Worm (Caenorhabditis elegans) whole organism, young adult: Measurements from ENCODE around the gene old-1.

Experiments used
- B0336.3 ChIP-seq: fragments of 200-800 bp; sonication (Bioruptor generic); IDR thresholded peaks from 2 replicates; pipeline ENCODE4 v1.3.6; 2022; ENCODE audit warnings: missing genetic modification characterization, missing compliant biosample characterization
- C06A6.2 ChIP-seq: fragments of 200-800 bp; sonication (Bioruptor generic); conservative IDR thresholded peaks from 2 replicates; pipeline ENCODE4 v1.3.6; 2022; ENCODE audit warnings: missing genetic modification characterization, missing compliant biosample characterization
- F22D6.2 ChIP-seq: sonication (generic microtip); optimal IDR thresholded peaks from 2 replicates; lab custom pipeline; 2016; ENCODE audit warnings: mild to moderate bottlenecking, missing genetic modification characterization, missing compliant biosample characterization
- F37B4.10 ChIP-seq: fragments of 200-800 bp; sonication (Bioruptor generic); IDR thresholded peaks from 2 replicates; pipeline ENCODE4 v1.3.6; 2022; ENCODE audit warnings: missing genetic modification characterization, missing compliant biosample characterization
- F49E8.2 ChIP-seq: sonication (generic microtip); optimal IDR thresholded peaks from 3 replicates; lab custom pipeline; 2017; ENCODE audit warnings: missing genetic modification characterization, mild to moderate bottlenecking, missing compliant biosample characterization, antibody characterized with exemption, moderate library complexity; ENCODE audit not compliant: insufficient read depth
- F52B5.7 ChIP-seq: sonication (generic microtip); optimal IDR thresholded peaks from 2 replicates; lab custom pipeline; 2016; ENCODE audit warnings: mild to moderate bottlenecking, missing genetic modification characterization, missing compliant biosample characterization
- F57A8.1 ChIP-seq: fragments of 200-800 bp; sonication (Bioruptor generic); optimal IDR thresholded peaks from 2 replicates; lab custom pipeline; 2018; ENCODE audit warnings: mild to moderate bottlenecking, missing genetic modification characterization, moderate library complexity, missing compliant biosample characterization
- Y53G8AR.9 ChIP-seq: fragments of 200-800 bp; sonication (Bioruptor generic); conservative IDR thresholded peaks from 2 replicates; pipeline ENCODE4 v1.3.6; 2022; ENCODE audit warnings: missing genetic modification reagents, missing genetic modification characterization, missing compliant biosample characterization
- Y79H2A.3 ChIP-seq: fragments of 200-800 bp; sonication (Bioruptor generic); conservative IDR thresholded peaks from 2 replicates; pipeline ENCODE4 v1.3.6; 2022; ENCODE audit warnings: missing genetic modification reagents, missing genetic modification characterization, missing compliant biosample characterization
- atf-7 ChIP-seq: sonication (generic microtip); optimal IDR thresholded peaks from 2 replicates; lab custom pipeline; 2017; ENCODE audit warnings: mild to moderate bottlenecking, missing genetic modification characterization, missing compliant biosample characterization
- bed-1 ChIP-seq: fragments of 200-800 bp; sonication (Bioruptor generic); IDR thresholded peaks from 2 replicates; pipeline ENCODE4 v1.3.6; 2022; ENCODE audit warnings: missing genetic modification reagents, missing genetic modification characterization, missing compliant biosample characterization
- ccch-3 ChIP-seq: fragments of 200-800 bp; sonication (Bioruptor generic); optimal IDR thresholded peaks from 2 replicates; lab custom pipeline; 2018; ENCODE audit warnings: mild to moderate bottlenecking, missing genetic modification characterization, missing compliant biosample characterization
- cebp-1 ChIP-seq, 2 experiments: fragments of 200-800 bp in 1 of 2; sonication (Bioruptor generic) in 1 of 2; sonication (generic microtip) in 1 of 2; IDR thresholded peaks in 1 of 2; optimal IDR thresholded peaks in 1 of 2; 2 replicates each; pipeline versions ENCODE4 v1.3.6 to Lab custom; 2017 to 2022; ENCODE audit warnings: missing compliant biosample characterization in 2 of 2, missing genetic modification characterization in 2 of 2, mild to moderate bottlenecking in 1 of 2, missing genetic modification reagents in 1 of 2, moderate library complexity in 1 of 2
- cebp-2 ChIP-seq: fragments of 200-800 bp; sonication (Bioruptor generic); IDR thresholded peaks from 2 replicates; pipeline ENCODE4 v1.3.6; 2022; ENCODE audit warnings: missing genetic modification characterization, missing compliant biosample characterization
- ceh-100 ChIP-seq: fragments of 200-800 bp; sonication (Bioruptor generic); IDR thresholded peaks from 2 replicates; pipeline ENCODE4 v1.3.6; 2022; ENCODE audit warnings: missing genetic modification reagents, missing genetic modification characterization, missing compliant biosample characterization
- ceh-91 ChIP-seq: fragments of 200-800 bp; sonication (Bioruptor generic); IDR thresholded peaks from 2 replicates; pipeline ENCODE4 v1.3.6; 2022; ENCODE audit warnings: missing genetic modification reagents, missing genetic modification characterization, missing compliant biosample characterization
- die-1 ChIP-seq: sonication (generic microtip); optimal IDR thresholded peaks from 2 replicates; lab custom pipeline; 2016; ENCODE audit warnings: missing genotype, mild to moderate bottlenecking, missing genetic modification characterization, missing compliant biosample characterization
- ets-4 ChIP-seq: fragments of 200-800 bp; sonication (Bioruptor generic); optimal IDR thresholded peaks from 2 replicates; lab custom pipeline; 2018; ENCODE audit warnings: mild to moderate bottlenecking, missing genetic modification characterization, missing compliant biosample characterization
- hlh-12 ChIP-seq: sonication (generic microtip); optimal IDR thresholded peaks from 2 replicates; lab custom pipeline; 2016; ENCODE audit warnings: missing genetic modification characterization, missing compliant biosample characterization
- hlh-26 ChIP-seq: fragments of 200-800 bp; sonication (Bioruptor generic); conservative IDR thresholded peaks from 2 replicates; pipeline ENCODE4 v1.3.6; 2022; ENCODE audit warnings: missing genetic modification reagents, missing genetic modification characterization, missing compliant biosample characterization
- hrde-1 ChIP-seq: sonication (generic microtip); optimal IDR thresholded peaks from 2 replicates; lab custom pipeline; 2016; ENCODE audit warnings: missing genetic modification characterization, mild to moderate bottlenecking, missing compliant biosample characterization, moderate library complexity, missing genotype, missing genetic modification reagents, borderline replicate concordance
- hsf-1 ChIP-seq: fragments of 200-800 bp; sonication (Bioruptor generic); IDR thresholded peaks from 2 replicates; pipeline ENCODE4 v1.3.6; 2022; ENCODE audit warnings: missing genetic modification reagents, missing genetic modification characterization, missing compliant biosample characterization
- lin-40 ChIP-seq: sonication (generic microtip); optimal IDR thresholded peaks from 2 replicates; lab custom pipeline; 2016; ENCODE audit warnings: missing genetic modification characterization, mild to moderate bottlenecking, missing compliant biosample characterization, missing genotype, missing genetic modification reagents
- lin-54 ChIP-seq: fragments of 200-800 bp; sonication (Bioruptor generic); optimal IDR thresholded peaks from 2 replicates; lab custom pipeline; 2018; ENCODE audit warnings: mild to moderate bottlenecking, missing genetic modification characterization, missing compliant biosample characterization
- lsl-1 ChIP-seq: fragments of 200-800 bp; sonication (Bioruptor generic); optimal IDR thresholded peaks from 2 replicates; lab custom pipeline; 2018; ENCODE audit warnings: mild to moderate bottlenecking, missing genetic modification characterization, moderate library complexity, missing compliant biosample characterization
- madf-6 ChIP-seq: fragments of 200-800 bp; sonication (Bioruptor generic); IDR thresholded peaks from 2 replicates; pipeline ENCODE4 v1.3.6; 2022; ENCODE audit warnings: missing genetic modification reagents, missing genetic modification characterization, missing compliant biosample characterization
- mcd-1 ChIP-seq: fragments of 200-800 bp; sonication (Bioruptor generic); IDR thresholded peaks from 2 replicates; pipeline ENCODE4 v1.3.6; 2022; ENCODE audit warnings: missing genetic modification reagents, missing genetic modification characterization, missing compliant biosample characterization
- mel-28 ChIP-seq: sonication (generic microtip); optimal IDR thresholded peaks from 2 replicates; lab custom pipeline; 2016; ENCODE audit warnings: borderline replicate concordance, mild to moderate bottlenecking, missing genetic modification characterization, missing compliant biosample characterization
- mes-4 ChIP-seq: sonication (generic microtip); optimal IDR thresholded peaks from 2 replicates; lab custom pipeline; 2016; ENCODE audit warnings: missing genotype, missing genetic modification characterization, missing compliant biosample characterization
- nfyb-1 ChIP-seq: fragments of 200-800 bp; sonication (Bioruptor generic); IDR thresholded peaks from 2 replicates; pipeline ENCODE4 v1.3.6; 2022; ENCODE audit warnings: missing genetic modification reagents, missing genetic modification characterization, missing compliant biosample characterization
- nhr-90 ChIP-seq: sonication (generic microtip); optimal IDR thresholded peaks from 2 replicates; lab custom pipeline; 2016; ENCODE audit warnings: missing genotype, mild to moderate bottlenecking, missing genetic modification characterization, missing compliant biosample characterization
- pbrm-1 ChIP-seq: fragments of 200-800 bp; sonication (Bioruptor generic); IDR thresholded peaks from 2 replicates; pipeline ENCODE4 v1.3.6; 2022; ENCODE audit warnings: missing genetic modification reagents, missing genetic modification characterization, missing compliant biosample characterization
- rpc-1 ChIP-seq, 2 experiments: fragments of 150-350 bp in 1 of 2; sonication (generic microtip) in 1 of 2; optimal IDR thresholded peaks; 2 replicates each; lab custom pipeline; 2014 to 2018; ENCODE audit warnings: missing biosample characterization in 1 of 2, missing genetic modification characterization in 1 of 2, missing genetic modification reagents in 1 of 2, missing genotype in 1 of 2
- snpc-1.3 ChIP-seq: sonication (generic microtip); optimal IDR thresholded peaks from 2 replicates; lab custom pipeline; 2017; ENCODE audit warnings: missing genetic modification characterization, mild to moderate bottlenecking, missing compliant biosample characterization, antibody characterized with exemption, moderate library complexity, missing genotype, missing genetic modification reagents; ENCODE audit not compliant: insufficient read depth
- snpc-3.4 ChIP-seq: sonication (generic microtip); optimal IDR thresholded peaks from 2 replicates; lab custom pipeline; 2017; ENCODE audit warnings: missing genetic modification characterization, mild to moderate bottlenecking, missing compliant biosample characterization, antibody characterized with exemption, moderate library complexity, missing genotype, missing genetic modification reagents
- snpc-4 ChIP-seq, 5 experiments: fragments of 150-350 bp in 1 of 5; sonication (generic microtip) in 4 of 5; optimal IDR thresholded peaks; 2 replicates each; lab custom pipeline; 2014 to 2018; ENCODE audit warnings: missing genetic modification characterization in 5 of 5, missing biosample characterization in 3 of 5, antibody characterized with exemption in 2 of 5, mild to moderate bottlenecking in 2 of 5, missing compliant biosample characterization in 2 of 5, missing genotype in 2 of 5, moderate library complexity in 2 of 5, missing genetic modification reagents in 1 of 5
- tbp1 ChIP-seq: fragments of 200-800 bp; sonication (Bioruptor generic); optimal IDR thresholded peaks from 2 replicates; lab custom pipeline; 2018; ENCODE audit warnings: mild to moderate bottlenecking, missing genetic modification characterization, missing compliant biosample characterization
- tlf-1 ChIP-seq: fragments of 200-800 bp; sonication (Bioruptor generic); optimal IDR thresholded peaks from 2 replicates; lab custom pipeline; 2018; ENCODE audit warnings: mild to moderate bottlenecking, missing genetic modification characterization, missing compliant biosample characterization
- zfh-2 ChIP-seq: fragments of 200-800 bp; sonication (Bioruptor generic); conservative IDR thresholded peaks from 2 replicates; pipeline ENCODE4 v1.3.6; 2022; ENCODE audit warnings: missing genetic modification reagents, missing genetic modification characterization, missing compliant biosample characterization
- ztf-22 ChIP-seq: fragments of 200-800 bp; sonication (Bioruptor generic); optimal IDR thresholded peaks from 2 replicates; lab custom pipeline; 2018; ENCODE audit warnings: mild to moderate bottlenecking, missing genetic modification characterization, moderate library complexity, missing compliant biosample characterization
- ztf-28 ChIP-seq: fragments of 200-800 bp; sonication (Bioruptor generic); IDR thresholded peaks from 2 replicates; pipeline ENCODE4 v1.3.6; 2022; ENCODE audit warnings: missing genetic modification reagents, missing genetic modification characterization, missing compliant biosample characterization
- ztf-6 ChIP-seq: fragments of 200-800 bp; sonication (Bioruptor generic); IDR thresholded peaks from 2 replicates; pipeline ENCODE4 v1.3.6; 2022; ENCODE audit warnings: missing genetic modification reagents, missing genetic modification characterization, missing compliant biosample characterization

old-1 gene

ce11 chrII:9838260-9838935 lies 30.1 kb downstream of the old-1 start, which contains the start of gene arrd-4:
Gene arrd-4, minus strand, starts transcription at chrII:9838310.
- TF ChIP-seq cebp-2 (GFP tag; lab: Robert Waterston, UW) (no peak), ztf-6 (no peak), rpc-1 (optimal IDR thresholded peaks at IDR 0.05; lab: Kevin White, UChicago) (no peak), rpc-1 (tag; optimal IDR thresholded peaks at IDR 0.05; lab: Kevin White, UChicago) (no peak), hsf-1 (GFP tag; lab: Robert Waterston, UW) (no peak), ztf-22 (GFP tag; lab: Kevin White, UChicago) (no peak), hrde-1 (tag; lab: Kevin White, UChicago) (no peak), F22D6.2 (no peak), madf-6 (GFP tag; lab: Robert Waterston, UW) (no peak), tlf-1 (GFP tag; lab: Kevin White, UChicago) (no peak), F49E8.2 (tag; lab: Kevin White, UChicago) (no peak)
- TF ChIP-seq, all 124 proteins: peak for 0

- TF ChIP-seq lin-40 (tag; lab: Kevin White, UChicago) = no peak
- TF ChIP-seq tbp1 (GFP tag; lab: Kevin White, UChicago) = no peak
- TF ChIP-seq mel-28 = no peak
- no peak for TF ChIP-seq mes-4
- no peak for TF ChIP-seq cebp-1 (GFP tag; IDR thresholded peaks at IDR 0.05; lab: Robert Waterston, UW)
- no peak for TF ChIP-seq cebp-1 (tag; optimal IDR thresholded peaks at IDR 0.05; lab: Kevin White, UChicago)
- no peak for TF ChIP-seq F52B5.7
- TF ChIP-seq Y79H2A.3 = no peak
- no peak for TF ChIP-seq lsl-1 (GFP tag; lab: Kevin White, UChicago)
- TF ChIP-seq atf-7 (tag; lab: Kevin White, UChicago) = no peak
- no peak for TF ChIP-seq ceh-100
- no peak for TF ChIP-seq nfyb-1
- no peak for TF ChIP-seq Y53G8AR.9 (GFP tag; lab: Robert Waterston, UW)
- no peak for TF ChIP-seq B0336.3 (GFP tag; lab: Robert Waterston, UW)
- no peak for TF ChIP-seq mcd-1 (GFP tag; lab: Robert Waterston, UW)
These were observed 32.6 kb downstream of the old-1 start for ce11 chrII:9835958-9836357.

- no peak for TF ChIP-seq lin-54 (GFP tag; lab: Kevin White, UChicago)
- no peak for TF ChIP-seq mcd-1 (GFP tag; lab: Robert Waterston, UW)
- TF ChIP-seq F37B4.10 = no peak
- no peak for TF ChIP-seq nhr-90 (tag; lab: Kevin White, UChicago)
- no peak for TF ChIP-seq ztf-28 (GFP tag; lab: Robert Waterston, UW)
- no peak for TF ChIP-seq snpc-1.3 (tag; lab: Kevin White, UChicago)
- TF ChIP-seq zfh-2 (GFP tag; lab: Robert Waterston, UW) = no peak
- TF ChIP-seq ets-4 (GFP tag; lab: Kevin White, UChicago) = no peak
- no peak for TF ChIP-seq C06A6.2 (GFP tag; lab: Robert Waterston, UW)
- no peak for TF ChIP-seq ztf-22 (GFP tag; lab: Kevin White, UChicago)
These were observed 33.6 kb downstream of the old-1 start, which contains the start of gene arrd-5 for ce11 chrII:9834921-9835320. Gene arrd-5, plus strand, starts transcription at chrII:9835221.

ce11 chrII:9833855-9834254 lies 34.7 kb downstream of the old-1 start, which contains the start of gene ZK938.3:
Gene ZK938.3, minus strand, starts transcription at chrII:9833955.
- no peak for TF ChIP-seq bed-1
- no peak for TF ChIP-seq mes-4
- TF ChIP-seq F57A8.1 (GFP tag; lab: Kevin White, UChicago) = no peak
- TF ChIP-seq hlh-26 (GFP tag; lab: Robert Waterston, UW) = no peak
- TF ChIP-seq snpc-4 (GFP tag; optimal IDR thresholded peaks at IDR 0.05; lab: Kevin White, UChicago) = no peak
- TF ChIP-seq snpc-4 (tag; optimal IDR thresholded peaks at IDR 0.05; lab: Kevin White, UChicago) = no peak
- TF ChIP-seq die-1 = no peak
- TF ChIP-seq lin-40 (tag; lab: Kevin White, UChicago) = no peak
- no peak for TF ChIP-seq ccch-3 (GFP tag; lab: Kevin White, UChicago)
- TF ChIP-seq F37B4.10 = no peak
- TF ChIP-seq hlh-12 (tag; lab: Kevin White, UChicago) = no peak
- TF ChIP-seq snpc-3.4 (tag; lab: Kevin White, UChicago) = no peak
- TF ChIP-seq ceh-91 (GFP tag; lab: Robert Waterston, UW) = no peak
- no peak for TF ChIP-seq pbrm-1 (GFP tag; lab: Robert Waterston, UW)
